Worm (Caenorhabditis elegans) whole organism, midembryonic: ENCODE results near the gene C35B1.2.

Source experiments
- T22C8.4 ChIP-seq: fragments of 200-800 bp; sonication (Bioruptor generic); IDR thresholded peaks from 2 replicates; pipeline ENCODE4 v1.3.6; 2022; ENCODE audit warnings: missing genetic modification characterization, missing compliant biosample characterization
- flt-1 ChIP-seq: fragments of 200-800 bp; sonication (Bioruptor generic); IDR thresholded peaks from 2 replicates; pipeline ENCODE4 v1.3.6; 2022; ENCODE audit warnings: missing genetic modification characterization, missing compliant biosample characterization
- klf-2 ChIP-seq: fragments of 200-800 bp; sonication (Bioruptor generic); conservative IDR thresholded peaks from 2 replicates; pipeline ENCODE4 v1.3.6; 2022; ENCODE audit warnings: missing genetic modification reagents, missing genetic modification characterization, missing compliant biosample characterization
- med-1 ChIP-seq: sonication (generic microtip); optimal IDR thresholded peaks from 2 replicates; lab custom pipeline; 2017; ENCODE audit warnings: missing genetic modification characterization, mild to moderate bottlenecking, missing compliant biosample characterization, antibody characterized with exemption, missing genetic modification reagents; ENCODE audit not compliant: insufficient read depth
- ref-1 ChIP-seq: fragments of 200-800 bp; sonication (Bioruptor generic); conservative IDR thresholded peaks from 2 replicates; pipeline ENCODE4 v1.3.6; 2022; ENCODE audit warnings: missing genetic modification reagents, missing genetic modification characterization, missing compliant biosample characterization
- tab-1 ChIP-seq: fragments of 200-800 bp; sonication (Bioruptor generic); IDR thresholded peaks from 2 replicates; pipeline ENCODE4 v1.3.6; 2022; ENCODE audit warnings: missing genetic modification characterization, missing compliant biosample characterization
- ztf-23 ChIP-seq: fragments of 200-800 bp; sonication (Bioruptor generic); IDR thresholded peaks from 2 replicates; pipeline ENCODE4 v1.3.6; 2022; ENCODE audit warnings: missing genetic modification reagents, missing genetic modification characterization, missing compliant biosample characterization
- ztf-29 ChIP-seq: fragments of 200-800 bp; sonication (Bioruptor generic); IDR thresholded peaks from 2 replicates; pipeline ENCODE4 v1.3.6; 2022; ENCODE audit warnings: missing genetic modification reagents, missing genetic modification characterization, missing compliant biosample characterization

DNA sequence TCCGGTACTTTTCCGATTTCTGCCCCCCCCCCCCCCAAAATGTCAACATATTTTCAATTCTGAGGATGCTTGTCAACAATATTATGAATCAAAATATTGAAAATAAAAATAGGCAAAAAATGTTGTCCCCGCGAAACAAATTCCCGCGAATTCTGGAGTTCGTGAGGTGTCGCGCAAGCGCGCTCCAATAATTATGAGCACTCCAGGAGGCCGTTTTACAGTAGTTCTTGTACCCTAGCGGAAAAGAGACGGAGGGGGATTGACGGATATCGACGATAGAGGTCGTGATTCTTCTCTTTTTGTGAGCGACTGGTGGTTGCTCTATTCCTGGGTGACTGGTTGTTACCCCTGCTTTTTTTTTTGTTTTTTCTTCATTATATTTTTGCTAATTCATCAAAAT lies 15.2 kb upstream of the C35B1.2 start:
- no peak for TF ChIP-seq ztf-29 (GFP tag; lab: Robert Waterston, UW)
- no peak for TF ChIP-seq flt-1 (GFP tag; lab: Robert Waterston, UW)
- no peak for TF ChIP-seq med-1
- no peak for TF ChIP-seq ref-1 (GFP tag; lab: Robert Waterston, UW)
- TF ChIP-seq T22C8.4 (GFP tag; lab: Robert Waterston, UW): no peak
- 0 out of 2 replicates have a peak, but pooled peaks have one; percentile 37 for TF ChIP-seq ztf-23 (GFP tag; lab: Robert Waterston, UW)
- no peak for TF ChIP-seq tab-1 (GFP tag; lab: Robert Waterston, UW)
- TF ChIP-seq klf-2 (GFP tag; lab: Robert Waterston, UW): no peak
